Fruit fly (Drosophila melanogaster): ENCODE results near the gene CG4229.

The CG4229 gene

dm6 chr3L:16582678-16583315, 26.2 kb downstream of the CG4229 start, which contains the start of gene Rpn12 (continued):
- TF ChIP-seq Met (GFP tag; optimal IDR thresholded peaks at IDR 0.05) (peak; percentile 38), lz (GFP tag; optimal IDR thresholded peaks at IDR 0.05) (peak; percentile 53), Smox (GFP tag; optimal IDR thresholded peaks at IDR 0.05) (no peak), CG32006 (GFP tag; optimal IDR thresholded peaks at IDR 0.05) (peak; percentile 20), fd59A (GFP tag; optimal IDR thresholded peaks at IDR 0.05) (no peak), Sox15 (GFP tag; optimal IDR thresholded peaks at IDR 0.05) (no peak), esn (GFP tag; optimal IDR thresholded peaks at IDR 0.05) (peak; percentile 47), dsx (GFP tag; optimal IDR thresholded peaks at IDR 0.05; ENCODE audit: poor library complexity, severe bottlenecking) (peak; percentile 3), spab (GFP tag; optimal IDR thresholded peaks at IDR 0.05) (no peak), CG7368 (GFP tag; optimal IDR thresholded peaks at IDR 0.05) (no peak), CG8632 (GFP tag; optimal IDR thresholded peaks at IDR 0.05) (peak; percentile 12), CG6792 (GFP tag; optimal IDR thresholded peaks at IDR 0.05) (no peak), CG9139 (GFP tag; optimal IDR thresholded peaks at IDR 0.05) (no peak), achi (GFP tag; optimal IDR thresholded peaks at IDR 0.05) (no peak)

DNA sequence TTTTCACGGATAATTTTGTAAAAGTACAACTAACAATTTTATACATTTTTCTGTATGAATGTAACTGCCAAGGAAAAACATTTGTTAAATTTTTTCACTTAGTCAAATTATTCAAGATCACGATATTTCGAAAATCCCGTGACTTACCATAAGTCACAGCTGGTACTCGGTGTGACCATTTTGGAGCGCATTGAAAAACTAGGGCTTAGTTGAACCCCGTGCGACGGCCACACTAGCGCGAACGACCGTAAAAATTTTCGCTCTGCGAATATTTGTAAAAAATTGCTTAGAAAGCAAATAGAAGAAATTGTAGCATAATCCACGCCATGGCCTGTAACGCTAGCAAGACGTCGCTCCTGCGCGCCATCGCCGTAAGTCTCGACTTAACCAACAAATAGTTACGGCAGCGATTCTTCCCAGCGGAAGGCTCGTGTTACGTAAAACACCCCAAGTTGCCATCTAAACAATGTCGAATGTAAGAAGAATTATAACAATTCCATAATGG, 27.5 kb downstream of the CG4229 start, which contains the start of gene UQCR-C2:
UQCR-C2 (plus strand) TSS at position 51 of the 505 bp plus-strand sequence.
- TF ChIP-seq ss (GFP tag; optimal IDR thresholded peaks at IDR 0.05) (no peak), Sox14 (GFP tag; optimal IDR thresholded peaks at IDR 0.05) (peak; percentile 34), CG1621 (tag; optimal IDR thresholded peaks at IDR 0.05) (peak; percentile 78), Eip78C (GFP tag) (peak; percentile 42), CG11294 (GFP tag; IDR thresholded peaks at IDR 0.05) (no peak), CG3032 (tag; optimal IDR thresholded peaks at IDR 0.05) (peak; percentile 17), esn (GFP tag; optimal IDR thresholded peaks at IDR 0.05) (peak; percentile 18), vri (GFP tag; optimal IDR thresholded peaks at IDR 0.05) (no peak), lz (GFP tag; optimal IDR thresholded peaks at IDR 0.05) (peak; percentile 31), topi (GFP tag; optimal IDR thresholded peaks at IDR 0.05) (peak; percentile 16)

DNA sequence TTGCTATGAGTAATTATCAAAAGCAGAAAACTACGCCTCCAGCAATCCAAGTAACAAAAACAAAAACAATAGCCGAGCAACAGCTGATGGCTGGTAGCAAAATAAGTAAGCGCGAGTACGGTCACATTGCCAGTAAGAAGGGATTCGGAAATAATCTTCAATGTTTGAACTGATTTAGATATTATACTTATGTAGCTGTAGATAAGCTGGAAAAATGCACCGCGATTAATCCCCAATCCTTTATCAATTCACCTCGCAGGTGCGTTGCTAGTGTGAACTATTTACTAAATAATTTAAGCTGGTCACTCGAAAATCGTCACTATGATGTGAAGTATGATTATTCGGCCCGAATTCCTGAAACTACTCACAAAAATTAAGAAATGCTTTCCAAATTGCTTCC, 30.4 kb downstream of the CG4229 start, which contains the start of the genes Syx8 and CG32163:
Syx8 (minus strand) TSS at position 69 of the 400 bp plus-strand sequence.
CG32163 (plus strand) TSS at position 169 of the 400 bp plus-strand sequence.
- TF ChIP-seq Sox14 (GFP tag; optimal IDR thresholded peaks at IDR 0.05) (peak; percentile 32), Ets96B (tag; optimal IDR thresholded peaks at IDR 0.05) (no peak), CG8632 (GFP tag; optimal IDR thresholded peaks at IDR 0.05) (no peak)

- TF ChIP-seq vri (GFP tag; optimal IDR thresholded peaks at IDR 0.05) (no peak), CG11762 (GFP tag; optimal IDR thresholded peaks at IDR 0.05; ENCODE audit: insufficient read depth) (no peak), CG6792 (GFP tag; optimal IDR thresholded peaks at IDR 0.05) (peak; percentile 10), Lpt (GFP tag; optimal IDR thresholded peaks at IDR 0.05) (no peak), pdm3 (GFP tag; optimal IDR thresholded peaks at IDR 0.05) (no peak), fd85E (GFP tag; optimal IDR thresholded peaks at IDR 0.05) (no peak), fkh (GFP tag; optimal IDR thresholded peaks at IDR 0.05) (peak; percentile 53), svp (GFP tag) (no peak), Sox102F (GFP tag; optimal IDR thresholded peaks at IDR 0.05) (no peak), CG11902 (GFP tag; optimal IDR thresholded peaks at IDR 0.05) (peak; percentile 21), Hr39 (GFP tag; optimal IDR thresholded peaks at IDR 0.05) (peak; percentile 49), CG8319 (GFP tag; optimal IDR thresholded peaks at IDR 0.05) (no peak), esn (GFP tag; optimal IDR thresholded peaks at IDR 0.05) (peak; percentile 66), net (GFP tag; optimal IDR thresholded peaks at IDR 0.05) (no peak), CG34406 (GFP tag; optimal IDR thresholded peaks at IDR 0.05) (no peak), Sox15 (GFP tag; optimal IDR thresholded peaks at IDR 0.05) (no peak), Eip78C (GFP tag) (peak; percentile 55), lz (GFP tag; optimal IDR thresholded peaks at IDR 0.05) (peak; percentile 52), Sox14 (GFP tag; optimal IDR thresholded peaks at IDR 0.05) (peak; percentile 64), CG8632 (GFP tag; optimal IDR thresholded peaks at IDR 0.05) (peak; percentile 20), fd59A (GFP tag; optimal IDR thresholded peaks at IDR 0.05) (no peak), CG4318 (GFP tag; optimal IDR thresholded peaks at IDR 0.05) (no peak), CG6163 (GFP tag; IDR thresholded peaks at IDR 0.05) (peak; percentile 38; the same call in 1 of the 3 replicates), CG6808 (GFP tag; optimal IDR thresholded peaks at IDR 0.05) (no peak), topi (GFP tag; optimal IDR thresholded peaks at IDR 0.05) (peak; percentile 42), Smox (GFP tag; optimal IDR thresholded peaks at IDR 0.05) (no peak), acj6 (GFP tag; optimal IDR thresholded peaks at IDR 0.05) (peak; percentile 30), CG32006 (GFP tag; optimal IDR thresholded peaks at IDR 0.05) (no peak), Ets21C (GFP tag; optimal IDR thresholded peaks at IDR 0.05) (peak; percentile 54), CG3032 (tag; optimal IDR thresholded peaks at IDR 0.05) (peak; percentile 57), ss (GFP tag; optimal IDR thresholded peaks at IDR 0.05) (no peak), Ets96B (tag; optimal IDR thresholded peaks at IDR 0.05) (peak; percentile 50)
These were observed 31.5 kb downstream of the CG4229 start for dm6 chr3L:16587994-16588622.
